Fruit fly (Drosophila melanogaster): Measurements from ENCODE around the gene dy.

- TF ChIP-seq CG8478 (optimal IDR thresholded peaks at IDR 0.05) (no peak), CTCF (optimal IDR thresholded peaks at IDR 0.05) (no peak)
Measured at dm6 chrX:11728999-11729398, 49.6 kb downstream of the dy start, which contains the start of gene inaF-D.

All from S2 (cell line).